Worm (Caenorhabditis elegans) whole organism, L2 larva: ENCODE results near the gene nhr-86.

Source experiments
- R02D3.7 ChIP-seq: fragments of 150-350 bp; optimal IDR thresholded peaks from 2 replicates; lab custom pipeline; 2014; ENCODE audit warnings: missing biosample characterization, missing genetic modification characterization
- Y55F3AM.14 ChIP-seq: fragments of 200-800 bp; sonication (Bioruptor generic); optimal IDR thresholded peaks from 2 replicates; lab custom pipeline; 2018; ENCODE audit warnings: mild to moderate bottlenecking, missing genetic modification characterization, missing compliant biosample characterization
- alr-1 ChIP-seq: fragments of 150-350 bp; optimal IDR thresholded peaks from 2 replicates; lab custom pipeline; 2014; ENCODE audit warnings: missing biosample characterization, missing genetic modification characterization
- ama-1 ChIP-seq: fragments of 150-350 bp; optimal IDR thresholded peaks from 2 replicates; lab custom pipeline; 2018; ENCODE audit warnings: inconsistent platforms
- blmp-1 ChIP-seq: sonication (generic microtip); optimal IDR thresholded peaks from 2 replicates; lab custom pipeline; 2017; ENCODE audit warnings: missing genetic modification characterization, mild to moderate bottlenecking, missing compliant biosample characterization, antibody characterized with exemption, moderate library complexity; ENCODE audit not compliant: insufficient read depth
- ceh-82 ChIP-seq: fragments of 150-350 bp; optimal IDR thresholded peaks from 2 replicates; lab custom pipeline; 2014; ENCODE audit warnings: missing biosample characterization, missing genetic modification characterization
- crh-2 ChIP-seq: sonication (generic microtip); optimal IDR thresholded peaks from 2 replicates; lab custom pipeline; 2017; ENCODE audit warnings: missing biosample characterization, missing genetic modification characterization
- dmd-4 ChIP-seq: sonication (generic microtip); optimal IDR thresholded peaks from 2 replicates; lab custom pipeline; 2017; ENCODE audit warnings: missing biosample characterization, missing genetic modification characterization
- elt-1 ChIP-seq: fragments of 150-350 bp; optimal IDR thresholded peaks from 2 replicates; lab custom pipeline; 2014; ENCODE audit warnings: missing biosample characterization, missing genetic modification characterization
- lin-11 ChIP-seq: fragments of 150-350 bp; sonication (generic microtip); optimal IDR thresholded peaks from 2 replicates; lab custom pipeline; 2014; ENCODE audit warnings: missing biosample characterization, missing genetic modification characterization, inconsistent platforms, mixed read lengths
- lin-13 ChIP-seq: fragments of 150-350 bp; optimal IDR thresholded peaks from 2 replicates; lab custom pipeline; 2014; ENCODE audit warnings: missing biosample characterization, missing genetic modification reagents, missing genetic modification characterization
- lin-39 ChIP-seq: fragments of 150-350 bp; optimal IDR thresholded peaks from 2 replicates; lab custom pipeline; 2014; ENCODE audit warnings: missing biosample characterization, missing genetic modification reagents, missing genetic modification characterization
- lsy-2 ChIP-seq, 2 experiments: fragments of 150-350 bp in 1 of 2; sonication (generic microtip) in 1 of 2; optimal IDR thresholded peaks; 2 replicates each; lab custom pipeline; 2014 to 2017; ENCODE audit warnings: missing biosample characterization in 2 of 2, missing genetic modification characterization in 2 of 2
- mab-5 ChIP-seq: fragments of 150-350 bp; optimal IDR thresholded peaks from 2 replicates; lab custom pipeline; 2014; ENCODE audit warnings: missing biosample characterization, missing genetic modification characterization
- mdl-1 ChIP-seq, 2 experiments: fragments of 150-350 bp in 1 of 2; sonication (generic microtip) in 1 of 2; optimal IDR thresholded peaks; 2 replicates each; lab custom pipeline; 2017; ENCODE audit warnings: missing biosample characterization in 2 of 2, missing genetic modification characterization in 2 of 2
- nhr-10 ChIP-seq: sonication (generic microtip); optimal IDR thresholded peaks from 2 replicates; lab custom pipeline; 2017; ENCODE audit warnings: missing biosample characterization, missing genetic modification characterization
- nhr-11 ChIP-seq: fragments of 150-350 bp; optimal IDR thresholded peaks from 2 replicates; lab custom pipeline; 2014; ENCODE audit warnings: missing biosample characterization, missing genetic modification characterization
- nhr-129 ChIP-seq: fragments of 150-350 bp; optimal IDR thresholded peaks from 2 replicates; lab custom pipeline; 2014; ENCODE audit warnings: missing biosample characterization, missing genetic modification characterization
- nhr-21 ChIP-seq: fragments of 150-350 bp; optimal IDR thresholded peaks from 2 replicates; lab custom pipeline; 2014; ENCODE audit warnings: missing biosample characterization, missing genetic modification characterization
- nhr-23 ChIP-seq: fragments of 150-350 bp; optimal IDR thresholded peaks from 2 replicates; lab custom pipeline; 2014; ENCODE audit warnings: missing biosample characterization, missing genetic modification reagents, missing genetic modification characterization
- nhr-237 ChIP-seq: fragments of 150-350 bp; optimal IDR thresholded peaks from 2 replicates; lab custom pipeline; 2014; ENCODE audit warnings: missing biosample characterization, missing genetic modification characterization
- nhr-25 ChIP-seq: fragments of 150-350 bp; sonication (generic microtip); optimal IDR thresholded peaks from 3 replicates; lab custom pipeline; 2014; ENCODE audit warnings: missing biosample characterization, missing genetic modification characterization
- nhr-6 ChIP-seq: fragments of 150-350 bp; optimal IDR thresholded peaks from 2 replicates; lab custom pipeline; 2014; ENCODE audit warnings: missing biosample characterization, missing genetic modification characterization
- nhr-77 ChIP-seq: fragments of 150-350 bp; optimal IDR thresholded peaks from 2 replicates; lab custom pipeline; 2014; ENCODE audit warnings: missing biosample characterization, missing genetic modification characterization
- peb-1 ChIP-seq: fragments of 150-350 bp; optimal IDR thresholded peaks from 2 replicates; lab custom pipeline; 2014; ENCODE audit warnings: missing biosample characterization, missing genetic modification characterization
- sma-3 ChIP-seq: sonication (generic microtip); optimal IDR thresholded peaks from 2 replicates; lab custom pipeline; 2016; ENCODE audit warnings: missing genetic modification reagents, missing genetic modification characterization, missing compliant biosample characterization
- sma-9 ChIP-seq, 2 experiments: fragments of 150-350 bp in 1 of 2; sonication (generic microtip) in 1 of 2; optimal IDR thresholded peaks; 2 replicates each; lab custom pipeline; 2014 to 2016; ENCODE audit warnings: missing genetic modification characterization in 2 of 2, mild to moderate bottlenecking in 1 of 2, missing biosample characterization in 1 of 2, missing compliant biosample characterization in 1 of 2, missing genetic modification reagents in 1 of 2, moderate library complexity in 1 of 2
- snpc-4 ChIP-seq: fragments of 150-350 bp; optimal IDR thresholded peaks from 2 replicates; lab custom pipeline; 2014; ENCODE audit warnings: missing biosample characterization, missing genetic modification characterization
- unc-39 ChIP-seq: fragments of 150-350 bp; optimal IDR thresholded peaks from 2 replicates; lab custom pipeline; 2014; ENCODE audit warnings: missing biosample characterization, missing genetic modification characterization
- unc-62 ChIP-seq: fragments of 150-350 bp; optimal IDR thresholded peaks from 2 replicates; lab custom pipeline; 2014; ENCODE audit warnings: missing biosample characterization, missing genetic modification reagents, missing genetic modification characterization
- zag-1 ChIP-seq: fragments of 150-350 bp; optimal IDR thresholded peaks from 2 replicates; lab custom pipeline; 2014; ENCODE audit warnings: missing biosample characterization, missing genetic modification characterization
- ztf-11 ChIP-seq: sonication (generic microtip); optimal IDR thresholded peaks from 2 replicates; lab custom pipeline; 2017; ENCODE audit warnings: missing biosample characterization, missing genetic modification characterization

Gene nhr-86

DNA sequence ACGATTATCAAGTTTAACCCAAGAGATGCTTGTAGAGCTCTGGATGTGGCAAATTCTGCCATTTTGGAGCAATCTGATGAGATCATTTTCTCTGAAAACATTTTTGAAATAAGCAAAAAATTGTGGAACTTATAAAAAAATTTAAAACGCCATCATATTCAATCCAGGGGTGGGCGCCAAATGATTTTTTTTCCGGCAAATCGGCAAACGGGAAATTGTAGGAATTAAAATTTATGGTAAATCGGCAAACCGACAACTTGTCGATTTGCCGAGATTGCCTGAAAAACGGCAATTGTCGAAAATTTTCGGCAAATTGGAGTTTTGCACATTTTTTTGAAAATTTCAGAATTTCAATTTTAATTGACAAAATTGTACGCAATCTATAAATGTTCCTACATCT is 31.1 kb downstream of the nhr-86 start, which contains the start of gene srab-23:
Gene srab-23 (minus strand): TSS at position 101 of the 400 bp plus-strand sequence.
- TF ChIP-seq alr-1 (no peak), unc-62 (no peak), sma-9 (GFP tag; optimal IDR thresholded peaks at IDR 0.05; lab: Kevin White, UChicago) (no peak), sma-9 (tag; optimal IDR thresholded peaks at IDR 0.05; lab: Kevin White, UChicago) (no peak), nhr-21 (tag; lab: Kevin White, UChicago) (no peak), ztf-11 (tag; lab: Kevin White, UChicago) (no peak), nhr-129 (tag; lab: Kevin White, UChicago) (no peak)
- TF ChIP-seq, all 48 proteins: peak for 0

DNA sequence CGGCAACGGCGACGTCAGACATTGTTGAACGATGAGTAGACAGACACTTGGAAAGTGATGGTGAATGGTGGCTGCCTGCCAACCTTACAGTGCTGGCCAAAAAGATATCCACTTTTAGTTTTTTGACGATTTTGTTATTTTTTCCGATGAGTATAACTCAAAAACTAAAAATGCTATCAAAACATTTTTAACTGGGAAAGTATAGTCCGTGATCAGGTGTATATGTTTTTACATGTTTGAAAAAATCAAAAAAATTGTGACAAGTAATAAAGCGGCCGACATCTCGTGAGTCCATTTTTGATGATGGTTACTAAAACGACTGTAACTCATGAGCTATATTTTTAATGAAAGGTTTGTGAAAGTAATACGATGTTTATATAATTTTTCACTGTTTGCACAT is 35.2 kb downstream of the nhr-86 start, which contains the start of gene hil-6:
Gene hil-6 (minus strand): TSS at position 101 of the 400 bp plus-strand sequence.
- TF ChIP-seq unc-39 (tag; lab: Kevin White, UChicago) (no peak), unc-62 (no peak), alr-1 (no peak), snpc-4 (tag; lab: Kevin White, UChicago) (no peak), elt-1 (tag; lab: Kevin White, UChicago) (no peak), lsy-2 (tag; optimal IDR thresholded peaks at IDR 0.05; lab: Kevin White, UChicago) (no peak), mdl-1 (tag; optimal IDR thresholded peaks at IDR 0.05; lab: Kevin White, UChicago) (no peak), lin-39 (no peak), nhr-10 (no peak), mab-5 (tag; lab: Kevin White, UChicago) (no peak), crh-2 (tag; lab: Kevin White, UChicago) (no peak), nhr-6 (tag; lab: Kevin White, UChicago) (no peak), dmd-4 (tag; lab: Kevin White, UChicago) (no peak)

DNA sequence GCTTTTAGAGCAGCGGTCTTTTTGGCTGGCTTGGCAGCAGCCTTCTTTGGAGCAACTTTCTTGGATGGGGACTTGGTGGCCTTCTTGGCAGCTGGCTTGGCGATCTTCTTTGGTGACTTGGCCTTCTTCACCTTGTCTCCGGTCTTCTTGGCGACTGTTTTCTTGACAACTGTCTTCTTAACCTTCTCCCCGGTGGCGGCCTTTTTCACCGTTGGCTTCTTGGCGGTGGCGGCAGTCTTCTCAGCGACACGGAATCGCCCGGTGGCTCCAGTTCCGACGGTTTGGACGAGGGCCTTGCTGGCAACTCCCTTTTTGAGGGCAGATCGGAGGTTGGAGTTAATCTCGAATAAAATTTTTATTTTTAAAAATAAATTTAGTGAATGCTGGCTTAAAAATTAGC is 36.0 kb downstream of the nhr-86 start:
- no peak for TF ChIP-seq nhr-237 (tag; lab: Kevin White, UChicago)
- TF ChIP-seq, all 48 proteins: peak for 0

DNA sequence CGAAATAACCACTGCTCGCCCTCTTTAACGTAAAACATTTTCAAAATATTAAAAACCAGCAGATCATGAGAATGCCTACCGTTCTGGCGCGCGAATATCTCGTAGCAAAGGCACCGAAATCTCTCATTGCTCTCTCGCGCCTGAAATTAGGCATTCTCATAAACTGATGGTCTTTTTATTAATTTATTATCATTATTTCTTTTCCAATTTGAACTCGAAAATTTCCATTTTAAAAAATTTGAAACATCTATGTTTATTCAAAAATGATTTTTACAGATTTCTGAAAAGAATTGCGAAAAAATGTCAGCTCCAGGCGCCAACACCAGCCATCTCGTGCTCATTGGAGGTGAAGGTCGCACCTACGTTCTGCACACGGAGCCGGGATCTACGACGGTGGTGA is 36.8 kb downstream of the nhr-86 start, which contains the start of gene F59A7.12:
Gene F59A7.12 (plus strand): TSS at position 301 of the 400 bp plus-strand sequence.
- no peak for TF ChIP-seq unc-62
- TF ChIP-seq nhr-77 (tag; lab: Kevin White, UChicago): no peak
- no peak for TF ChIP-seq lin-13 (GFP tag; lab: Kevin White, UChicago)
- TF ChIP-seq R02D3.7: no peak
- no peak for TF ChIP-seq nhr-6 (tag; lab: Kevin White, UChicago)
- TF ChIP-seq zag-1 (tag; lab: Kevin White, UChicago): no peak
- no peak for TF ChIP-seq nhr-11 (tag; lab: Kevin White, UChicago)
- TF ChIP-seq, all 48 proteins: peak for 0

DNA sequence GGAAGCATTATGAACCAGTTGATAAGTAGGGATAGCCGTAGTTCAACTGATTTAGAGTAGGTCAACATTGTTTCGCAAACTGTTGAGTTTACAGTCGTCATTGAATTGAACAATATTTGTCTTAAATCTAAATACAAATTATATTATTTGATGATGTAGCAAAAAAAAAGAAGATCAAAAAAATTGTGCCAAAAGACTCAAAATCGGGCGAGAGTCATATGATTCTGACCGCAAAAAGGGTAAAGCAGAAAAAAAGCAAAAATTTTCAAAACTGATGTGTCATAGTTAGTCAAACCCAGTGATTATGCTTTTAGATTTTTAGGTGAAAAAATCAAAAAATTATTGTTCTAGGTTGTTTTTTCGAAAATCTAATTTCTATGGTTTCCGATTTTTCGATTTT is 38.9 kb downstream of the nhr-86 start, which contains the start of gene srab-13:
Gene srab-13 (minus strand): TSS at position 101 of the 400 bp plus-strand sequence.
- TF ChIP-seq unc-39 (tag; lab: Kevin White, UChicago): no peak
- no peak for TF ChIP-seq Y55F3AM.14 (GFP tag; lab: Kevin White, UChicago)
- no peak for TF ChIP-seq lin-13 (GFP tag; lab: Kevin White, UChicago)
- no peak for TF ChIP-seq nhr-23 (tag; lab: Kevin White, UChicago)
- no peak for TF ChIP-seq ama-1
- TF ChIP-seq sma-9 (GFP tag; optimal IDR thresholded peaks at IDR 0.05; lab: Kevin White, UChicago): no peak
- no peak for TF ChIP-seq sma-9 (tag; optimal IDR thresholded peaks at IDR 0.05; lab: Kevin White, UChicago)
- TF ChIP-seq nhr-6 (tag; lab: Kevin White, UChicago): no peak
- no peak for TF ChIP-seq sma-3 (GFP tag; lab: Kevin White, UChicago)
- TF ChIP-seq, all 48 proteins: peak for 0

DNA sequence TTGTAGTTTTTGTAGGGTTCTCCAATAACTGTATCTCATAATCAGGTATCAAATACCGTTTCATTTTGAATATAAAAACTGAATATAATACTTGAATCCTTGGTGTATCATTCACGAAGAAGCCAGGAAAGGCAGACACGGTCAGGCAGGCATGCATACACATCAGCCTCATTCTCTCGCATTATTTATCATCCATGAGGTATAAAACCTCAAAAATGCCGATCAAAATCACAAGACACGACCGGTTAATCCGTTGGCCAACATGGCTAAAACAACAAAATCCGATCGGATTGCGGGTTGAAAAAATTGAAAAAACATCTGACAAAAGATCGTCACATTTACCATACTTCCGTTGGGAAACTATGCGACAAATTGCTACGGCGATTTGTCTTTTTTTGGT is 44.3 kb downstream of the nhr-86 start, which contains the start of gene F59A7.5:
Gene F59A7.5 (plus strand): TSS at position 301 of the 400 bp plus-strand sequence.
- TF ChIP-seq blmp-1 (tag; lab: Kevin White, UChicago) (no peak), sma-3 (GFP tag; lab: Kevin White, UChicago) (no peak), elt-1 (tag; lab: Kevin White, UChicago) (no peak)
- TF ChIP-seq, all 48 proteins: peak for 0

DNA sequence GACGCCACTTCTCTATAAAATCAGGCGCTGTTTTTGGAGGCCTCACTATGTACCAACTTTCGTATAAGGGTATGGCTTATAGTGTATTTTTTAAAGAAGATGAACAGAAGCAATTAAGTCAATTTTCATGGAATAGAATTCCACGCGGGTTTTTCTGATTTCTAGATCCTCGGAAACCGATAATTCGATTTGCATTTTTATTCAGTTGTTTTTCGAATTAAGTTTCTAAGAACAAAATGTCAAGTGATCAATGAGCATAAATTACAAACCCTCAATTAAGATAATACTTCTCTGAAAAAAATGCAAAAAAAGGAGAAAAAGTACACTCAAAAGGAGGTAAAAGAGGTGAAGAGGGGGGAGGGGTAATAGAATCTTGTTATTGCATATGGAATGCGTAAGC is 45.4 kb downstream of the nhr-86 start:
- no peak for TF ChIP-seq nhr-10
- TF ChIP-seq lin-13 (GFP tag; lab: Kevin White, UChicago): no peak
- TF ChIP-seq mdl-1 (tag; optimal IDR thresholded peaks at IDR 0.05; lab: Kevin White, UChicago): no peak
- no peak for TF ChIP-seq Y55F3AM.14 (GFP tag; lab: Kevin White, UChicago)
- no peak for TF ChIP-seq ceh-82 (tag; lab: Kevin White, UChicago)
- no peak for TF ChIP-seq nhr-237 (tag; lab: Kevin White, UChicago)
- no peak for TF ChIP-seq nhr-25 (tag; lab: Kevin White, UChicago)
- no peak for TF ChIP-seq lin-11 (tag; lab: Kevin White, UChicago)
- no peak for TF ChIP-seq nhr-23 (tag; lab: Kevin White, UChicago)
- no peak for TF ChIP-seq nhr-6 (tag; lab: Kevin White, UChicago)
- TF ChIP-seq peb-1 (tag; lab: Kevin White, UChicago): no peak
- TF ChIP-seq alr-1: no peak
- no peak for TF ChIP-seq dmd-4 (tag; lab: Kevin White, UChicago)
- no peak for TF ChIP-seq R02D3.7
